Fruit fly (Drosophila melanogaster): ENCODE results near the gene CG14434.
A peak's percentile ranks its signal among the peaks of the same experiment; 100 is the strongest.

CG14434 gene

dm6 chrX:6853384-6853783, 13.6 kb downstream of the CG14434 start (continued):
- TF ChIP-seq CG4282 (GFP tag; optimal IDR thresholded peaks at IDR 0.05): no peak
- TF ChIP-seq crc (GFP tag; optimal IDR thresholded peaks at IDR 0.05): no peak
- TF ChIP-seq Optix (GFP tag; IDR thresholded peaks at IDR 0.05): no peak
- no peak for TF ChIP-seq E2f2 (GFP tag; IDR thresholded peaks at IDR 0.05)
- no peak for TF ChIP-seq CG17186 (GFP tag; optimal IDR thresholded peaks at IDR 0.05)
- TF ChIP-seq lola (GFP tag; optimal IDR thresholded peaks at IDR 0.05): no peak
- TF ChIP-seq CG31388 (GFP tag; optimal IDR thresholded peaks at IDR 0.05): no peak
- TF ChIP-seq mirr (GFP tag; optimal IDR thresholded peaks at IDR 0.05): peak; percentile 78
- peak; percentile 91 for TF ChIP-seq CG10543 (GFP tag; optimal IDR thresholded peaks at IDR 0.05)
- no peak for TF ChIP-seq fd3F (GFP tag; optimal IDR thresholded peaks at IDR 0.05)
- no peak for TF ChIP-seq slp2 (GFP tag; optimal IDR thresholded peaks at IDR 0.05)
- TF ChIP-seq gem (tag; optimal IDR thresholded peaks at IDR 0.05): no peak
- no peak for TF ChIP-seq CG10462 (GFP tag; optimal IDR thresholded peaks at IDR 0.05)
- no peak for TF ChIP-seq Ptx1 (GFP tag; IDR thresholded peaks at IDR 0.05)
- no peak for TF ChIP-seq cwo (GFP tag; optimal IDR thresholded peaks at IDR 0.05)
- no peak for TF ChIP-seq CG14965 (GFP tag; optimal IDR thresholded peaks at IDR 0.05; ENCODE audit: borderline replicate concordance)
- no peak for TF ChIP-seq mld (GFP tag; IDR thresholded peaks at IDR 0.05; ENCODE audit: partially characterized antibody)
- TF ChIP-seq Hand (GFP tag; optimal IDR thresholded peaks at IDR 0.05): no peak
- TF ChIP-seq CG15269 (tag; optimal IDR thresholded peaks at IDR 0.05): no peak
- TF ChIP-seq Dll (GFP tag; IDR thresholded peaks at IDR 0.05; ENCODE audit: partially characterized antibody): no peak
- peak in 1 of 2 experiments; percentile 11 for TF ChIP-seq Hr78 (GFP tag; optimal IDR thresholded peaks at IDR 0.05)
- no peak for TF ChIP-seq Trl (optimal IDR thresholded peaks at IDR 0.05)
- TF ChIP-seq Trl (GFP tag; optimal IDR thresholded peaks at IDR 0.05): no peak
- TF ChIP-seq Dp (GFP tag; optimal IDR thresholded peaks at IDR 0.05): no peak
- no peak for TF ChIP-seq Vsx1 (GFP tag; optimal IDR thresholded peaks at IDR 0.05)
- TF ChIP-seq Camta (GFP tag; optimal IDR thresholded peaks at IDR 0.05): no peak
- TF ChIP-seq Bteb2 (GFP tag; optimal IDR thresholded peaks at IDR 0.05): no peak
- TF ChIP-seq CG31365 (tag; optimal IDR thresholded peaks at IDR 0.05): peak; percentile 4
- TF ChIP-seq maf-S (GFP tag; optimal IDR thresholded peaks at IDR 0.05): no peak
- TF ChIP-seq CG10565 (GFP tag; optimal IDR thresholded peaks at IDR 0.05): no peak
- no peak for TF ChIP-seq pnt (GFP tag; optimal IDR thresholded peaks at IDR 0.05)
- no peak for TF ChIP-seq unc-4 (GFP tag; IDR thresholded peaks at IDR 0.05; ENCODE audit: partially characterized antibody)
- no peak for TF ChIP-seq ara (GFP tag; IDR thresholded peaks at IDR 0.05)
- TF ChIP-seq Pdp1 (GFP tag; optimal IDR thresholded peaks at IDR 0.05): no peak
- peak; percentile 5 for TF ChIP-seq CG33557 (GFP tag; optimal IDR thresholded peaks at IDR 0.05)
- TF ChIP-seq kay (GFP tag; optimal IDR thresholded peaks at IDR 0.05): no peak
- TF ChIP-seq CG9876 (GFP tag; optimal IDR thresholded peaks at IDR 0.05): no peak
- TF ChIP-seq CG17829 (tag; optimal IDR thresholded peaks at IDR 0.05): no peak
- no peak for TF ChIP-seq Fer3 (tag; optimal IDR thresholded peaks at IDR 0.05)
- TF ChIP-seq fd102C (GFP tag; optimal IDR thresholded peaks at IDR 0.05): no peak
- TF ChIP-seq pros (GFP tag; optimal IDR thresholded peaks at IDR 0.05): peak; percentile 98
- no peak for TF ChIP-seq CG6272 (GFP tag; IDR thresholded peaks at IDR 0.05)
- no peak for TF ChIP-seq Sox102F (GFP tag; optimal IDR thresholded peaks at IDR 0.05)
- TF ChIP-seq dimm (GFP tag; IDR thresholded peaks at IDR 0.05): no peak
- TF ChIP-seq CG8924 (tag; optimal IDR thresholded peaks at IDR 0.05): peak; percentile 45
- TF ChIP-seq lilli (GFP tag; optimal IDR thresholded peaks at IDR 0.05): no peak
- no peak for TF ChIP-seq CG13775 (GFP tag; optimal IDR thresholded peaks at IDR 0.05)
- no peak for TF ChIP-seq mam (GFP tag; optimal IDR thresholded peaks at IDR 0.05)
- TF ChIP-seq CG10431 (GFP tag; optimal IDR thresholded peaks at IDR 0.05): no peak
- TF ChIP-seq gce (GFP tag; IDR thresholded peaks at IDR 0.05): no peak; the same call in 2 of the 3 replicates
- TF ChIP-seq Myb (GFP tag; optimal IDR thresholded peaks at IDR 0.05): no peak
